Fruit fly (Drosophila melanogaster) whole organism, prepupa: Measurements from ENCODE around the gene CG3081.

Experiments
- CG10669 ChIP-seq: fragments of 200-800 bp; sonication (Bioruptor generic); optimal IDR thresholded peaks from 3 replicates; lab custom pipeline; 2018; ENCODE audit warnings: missing biosample characterization, mild to moderate bottlenecking, missing genetic modification characterization, moderate library complexity
- CG15336 ChIP-seq: fragments of 200-800 bp; sonication (Bioruptor generic); IDR thresholded peaks from 2 replicates; pipeline ENCODE4 v1.3.6; 2022; ENCODE audit warnings: missing biosample characterization, missing genetic modification characterization
- CG16779 ChIP-seq: fragments of 200-800 bp; sonication (Bioruptor generic); optimal IDR thresholded peaks from 3 replicates; lab custom pipeline; 2017; ENCODE audit warnings: missing biosample characterization, mild to moderate bottlenecking, missing genetic modification characterization
- CG31627 ChIP-seq: fragments of 200-800 bp; sonication (Bioruptor generic); optimal IDR thresholded peaks from 3 replicates; lab custom pipeline; 2016; ENCODE audit warnings: missing biosample characterization, missing genetic modification characterization
- CG3919 ChIP-seq: fragments of 200-800 bp; sonication (Bioruptor generic); optimal IDR thresholded peaks from 3 replicates; lab custom pipeline; 2016; ENCODE audit warnings: missing biosample characterization, missing genetic modification characterization
- CG4318 ChIP-seq: fragments of 200-800 bp; sonication (Bioruptor generic); optimal IDR thresholded peaks from 3 replicates; lab custom pipeline; 2017; ENCODE audit warnings: missing biosample characterization, mild to moderate bottlenecking, missing genetic modification characterization
- CG6276 ChIP-seq: fragments of 200-800 bp; sonication (Bioruptor generic); optimal IDR thresholded peaks from 2 replicates; lab custom pipeline; 2017; ENCODE audit warnings: missing biosample characterization, mild to moderate bottlenecking, missing genetic modification characterization
- CG8119 ChIP-seq: fragments of 200-800 bp; sonication (Bioruptor generic); IDR thresholded peaks from 3 replicates; pipeline ENCODE4 v1.3.6; 2022; ENCODE audit warnings: missing biosample characterization, missing genetic modification characterization
- CG8319 ChIP-seq: fragments of 200-800 bp; sonication (Bioruptor generic); optimal IDR thresholded peaks from 3 replicates; lab custom pipeline; 2016; ENCODE audit warnings: missing biosample characterization, missing genetic modification characterization
- Eip75B ChIP-seq: fragments of 200-800 bp; sonication (Bioruptor generic); optimal IDR thresholded peaks from 3 replicates; lab custom pipeline; 2016; ENCODE audit warnings: missing biosample characterization, missing genetic modification characterization
- Ets21C ChIP-seq: fragments of 200-800 bp; sonication (Bioruptor generic); optimal IDR thresholded peaks from 3 replicates; lab custom pipeline; 2016; ENCODE audit warnings: missing biosample characterization, missing genetic modification characterization
- Gug ChIP-seq: fragments of 200-800 bp; sonication (Bioruptor generic); IDR thresholded peaks from 2 replicates; pipeline ENCODE4 v1.3.6; 2022; ENCODE audit warnings: missing biosample characterization, missing genetic modification characterization
- OdsH ChIP-seq: fragments of 200-800 bp; sonication (Bioruptor generic); optimal IDR thresholded peaks from 3 replicates; lab custom pipeline; 2016; ENCODE audit warnings: missing biosample characterization, missing genetic modification characterization
- Smox ChIP-seq: fragments of 200-800 bp; sonication (Bioruptor generic); optimal IDR thresholded peaks from 3 replicates; lab custom pipeline; 2016; ENCODE audit warnings: missing biosample characterization, missing genetic modification characterization
- Sox14 ChIP-seq: fragments of 200-800 bp; sonication (Bioruptor generic); optimal IDR thresholded peaks from 3 replicates; lab custom pipeline; 2016; ENCODE audit warnings: missing biosample characterization, missing genetic modification characterization
- Sox15 ChIP-seq: fragments of 200-800 bp; sonication (Bioruptor generic); optimal IDR thresholded peaks from 3 replicates; lab custom pipeline; 2016; ENCODE audit warnings: missing biosample characterization, missing genetic modification characterization
- acj6 ChIP-seq: fragments of 200-800 bp; sonication (Bioruptor generic); optimal IDR thresholded peaks from 3 replicates; lab custom pipeline; 2016; ENCODE audit warnings: missing biosample characterization, missing genetic modification characterization
- fd59A ChIP-seq: fragments of 200-800 bp; sonication (Bioruptor generic); optimal IDR thresholded peaks from 2 replicates; lab custom pipeline; 2017; ENCODE audit warnings: missing biosample characterization, mild to moderate bottlenecking, missing genetic modification characterization, missing genetic modification reagents
- fkh ChIP-seq: fragments of 200-800 bp; sonication (Bioruptor generic); optimal IDR thresholded peaks from 3 replicates; lab custom pipeline; 2017; ENCODE audit warnings: missing biosample characterization, mild to moderate bottlenecking, missing genetic modification characterization, moderate library complexity
- salr ChIP-seq, 2 experiments: fragments of 200-800 bp; sonication (Bioruptor generic); optimal IDR thresholded peaks; 3 replicates each; lab custom pipeline; 2016 to 2018; ENCODE audit warnings: missing biosample characterization in 2 of 2, missing genetic modification characterization in 2 of 2, mild to moderate bottlenecking in 1 of 2

The CG3081 gene

DNA sequence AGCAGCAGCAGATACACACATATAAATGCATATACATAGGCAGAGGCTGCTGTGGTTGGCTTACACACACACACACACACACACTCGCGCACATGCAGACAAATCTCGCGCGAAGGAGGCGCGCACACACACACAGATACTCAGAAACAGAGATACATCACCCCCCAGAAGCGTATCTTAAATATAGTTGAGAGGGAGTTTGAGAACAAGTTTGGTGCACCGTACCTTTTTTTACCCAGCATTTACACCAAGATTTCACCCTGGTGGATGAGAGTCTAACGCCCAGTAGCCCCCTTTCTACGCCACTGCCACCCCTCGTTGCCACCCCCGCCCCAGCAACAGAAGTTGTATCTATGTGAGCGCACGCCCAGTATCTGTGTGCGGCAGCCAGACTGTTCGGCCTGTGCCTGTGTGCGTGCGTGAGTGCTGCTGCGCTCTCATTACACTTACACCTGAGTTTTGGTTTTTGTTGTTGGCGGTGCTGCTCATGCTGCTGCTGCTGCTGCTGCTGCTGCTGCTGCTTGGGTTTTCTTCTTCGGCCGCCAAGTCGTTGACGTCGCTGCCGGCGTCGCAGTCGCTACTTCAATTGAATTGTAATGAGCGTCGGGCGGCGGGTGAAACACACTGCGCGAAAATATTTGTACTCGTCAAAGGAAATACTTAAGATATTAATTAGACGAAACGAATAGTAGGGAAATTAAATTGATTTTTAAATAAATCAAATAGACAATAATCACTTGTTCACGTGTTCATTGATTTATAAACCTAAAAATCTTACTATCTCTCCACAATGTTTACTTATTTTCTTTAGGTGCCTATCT lies 53.6 kb downstream of the CG3081 start (continued):
- TF ChIP-seq Gug (GFP tag; lab: Robert Waterston, UW) (peak; percentile 95), Sox14 (GFP tag; lab: Kevin White, UChicago) (peak; percentile 83), CG8319 (peak; percentile 91), CG15336 (GFP tag; lab: Robert Waterston, UW) (peak; percentile 89), CG8119 (peak; percentile 91), fkh (GFP tag; lab: Kevin White, UChicago) (peak; percentile 30), CG31627 (GFP tag; lab: Kevin White, UChicago) (peak; percentile 84), CG3919 (GFP tag; lab: Kevin White, UChicago) (peak; percentile 95), salr (GFP tag; optimal IDR thresholded peaks at IDR 0.05; lab: Kevin White, UChicago) (peak; percentile 79 to 95), CG16779 (peak; percentile 84), fd59A (GFP tag; lab: Kevin White, UChicago) (peak; percentile 93), CG4318 (GFP tag; lab: Kevin White, UChicago) (peak; percentile 93), acj6 (GFP tag; lab: Kevin White, UChicago) (peak; percentile 90), Sox15 (GFP tag; lab: Kevin White, UChicago) (peak; percentile 96), Smox (peak; percentile 67), CG6276 (GFP tag; lab: Kevin White, UChicago) (peak; percentile 85), OdsH (GFP tag; lab: Kevin White, UChicago) (peak; percentile 91), Eip75B (peak; percentile 60), CG10669 (GFP tag; lab: Kevin White, UChicago) (peak; percentile 90), Ets21C (peak; percentile 79)
